Worm (Caenorhabditis elegans): ENCODE measurements around the gene srw-16.

- TF ChIP-seq pha-4 (tag; optimal IDR thresholded peaks at IDR 0.05) (no peak), unc-39 (tag; optimal IDR thresholded peaks at IDR 0.05) (no peak), snpc-4 (tag; optimal IDR thresholded peaks at IDR 0.05) (no peak), lsy-12 (tag; optimal IDR thresholded peaks at IDR 0.05) (no peak), egl-5 (tag; optimal IDR thresholded peaks at IDR 0.05) (no peak), elt-3 (tag; optimal IDR thresholded peaks at IDR 0.05) (no peak), ceh-82 (tag; optimal IDR thresholded peaks at IDR 0.05) (no peak), nfya-1 (tag; optimal IDR thresholded peaks at IDR 0.05; ENCODE audit: insufficient read depth) (no peak), nhr-12 (tag; optimal IDR thresholded peaks at IDR 0.05) (no peak), egl-27 (tag; optimal IDR thresholded peaks at IDR 0.05) (no peak), elt-2 (tag; optimal IDR thresholded peaks at IDR 0.05) (no peak), fos-1 (tag; optimal IDR thresholded peaks at IDR 0.05) (no peak), nhr-76 (tag; optimal IDR thresholded peaks at IDR 0.05) (no peak), skn-1 (tag; optimal IDR thresholded peaks at IDR 0.05) (no peak)
These were observed 36.1 kb downstream of the srw-16 start, which contains the start of gene srw-12 for ce11 chrV:15238552-15238951.
